Worm (Caenorhabditis elegans) whole organism, L3 larva: Measurements from ENCODE around the gene C18B2.2.
A peak's percentile ranks its signal among the peaks of the same experiment; 100 is the strongest.

ENCODE experiments used
- R02D3.7 ChIP-seq: fragments of 150-350 bp; optimal IDR thresholded peaks from 2 replicates; lab custom pipeline; 2014; ENCODE audit warnings: missing biosample characterization, missing genetic modification characterization
- ZK546.5 ChIP-seq: sonication (generic microtip); optimal IDR thresholded peaks from 2 replicates; lab custom pipeline; 2017; ENCODE audit warnings: missing biosample characterization, missing genetic modification characterization
- aly-2 ChIP-seq: fragments of 150-350 bp; optimal IDR thresholded peaks from 2 replicates; lab custom pipeline; 2014; ENCODE audit warnings: missing biosample characterization, missing genetic modification characterization
- ama-1 ChIP-seq: fragments of 150-350 bp; optimal IDR thresholded peaks from 2 replicates; lab custom pipeline; 2018
- ceh-16 ChIP-seq: sonication (generic microtip); optimal IDR thresholded peaks from 2 replicates; lab custom pipeline; 2017; ENCODE audit warnings: missing biosample characterization, missing genetic modification characterization
- ceh-28 ChIP-seq: fragments of 150-350 bp; optimal IDR thresholded peaks from 2 replicates; lab custom pipeline; 2014; ENCODE audit warnings: missing biosample characterization, missing genetic modification reagents, missing genetic modification characterization
- ceh-82 ChIP-seq: fragments of 150-350 bp; optimal IDR thresholded peaks from 2 replicates; lab custom pipeline; 2014; ENCODE audit warnings: missing biosample characterization, missing genetic modification characterization
- ceh-9 ChIP-seq: sonication (generic microtip); optimal IDR thresholded peaks from 2 replicates; lab custom pipeline; 2018; ENCODE audit warnings: missing biosample characterization, missing genetic modification characterization
- daf-12 ChIP-seq: fragments of 150-350 bp; optimal IDR thresholded peaks from 2 replicates; lab custom pipeline; 2014; ENCODE audit warnings: missing biosample characterization, missing genetic modification reagents, missing genetic modification characterization
- egl-27 ChIP-seq: sonication (generic microtip); optimal IDR thresholded peaks from 4 replicates; lab custom pipeline; 2017; ENCODE audit warnings: missing biosample characterization, missing genetic modification reagents, missing genetic modification characterization
- egl-5 ChIP-seq: fragments of 150-350 bp; optimal IDR thresholded peaks from 2 replicates; lab custom pipeline; 2017; ENCODE audit warnings: missing biosample characterization, missing genetic modification reagents, missing genetic modification characterization, inconsistent platforms
- elt-1 ChIP-seq: fragments of 150-350 bp; optimal IDR thresholded peaks from 2 replicates; lab custom pipeline; 2014; ENCODE audit warnings: missing biosample characterization, missing genetic modification characterization
- elt-2 ChIP-seq: sonication (generic microtip); optimal IDR thresholded peaks from 2 replicates; lab custom pipeline; 2016; ENCODE audit warnings: missing genetic modification reagents, mild to moderate bottlenecking, missing genetic modification characterization, missing compliant biosample characterization
- elt-3 ChIP-seq, 3 experiments: fragments of 150-350 bp in 1 of 3; sonication (generic microtip) in 2 of 3; optimal IDR thresholded peaks; 2 replicates in 2 of 3; 4 replicates in 1 of 3; lab custom pipeline; 2014 to 2017; ENCODE audit warnings: missing biosample characterization in 3 of 3, missing genetic modification characterization in 3 of 3
- eor-1 ChIP-seq, 2 experiments: fragments of 150-350 bp; optimal IDR thresholded peaks; 2 replicates each; lab custom pipeline; 2014 to 2018; ENCODE audit warnings: missing biosample characterization in 2 of 2, missing genetic modification characterization in 2 of 2
- fkh-10 ChIP-seq: sonication (generic microtip); optimal IDR thresholded peaks from 2 replicates; lab custom pipeline; 2017; ENCODE audit warnings: missing biosample characterization, missing genetic modification reagents, missing genetic modification characterization
- fkh-2 ChIP-seq: fragments of 150-350 bp; optimal IDR thresholded peaks from 2 replicates; lab custom pipeline; 2014; ENCODE audit warnings: missing biosample characterization, missing genetic modification reagents, missing genetic modification characterization
- fos-1 ChIP-seq: fragments of 150-350 bp; optimal IDR thresholded peaks from 2 replicates; lab custom pipeline; 2014; ENCODE audit warnings: missing biosample characterization, missing genetic modification characterization
- hmg-11 ChIP-seq: sonication (generic microtip); optimal IDR thresholded peaks from 2 replicates; lab custom pipeline; 2016; ENCODE audit warnings: missing genetic modification characterization, missing compliant biosample characterization
- jun-1 ChIP-seq: fragments of 150-350 bp; optimal IDR thresholded peaks from 2 replicates; lab custom pipeline; 2014; ENCODE audit warnings: missing biosample characterization, missing genetic modification reagents, missing genetic modification characterization
- lin-15B ChIP-seq: fragments of 150-350 bp; optimal IDR thresholded peaks from 2 replicates; lab custom pipeline; 2014; ENCODE audit warnings: missing biosample characterization, missing genetic modification characterization
- lin-39 ChIP-seq: fragments of 150-350 bp; optimal IDR thresholded peaks from 2 replicates; lab custom pipeline; 2018; ENCODE audit warnings: missing biosample characterization, missing genetic modification reagents, missing genetic modification characterization
- lsy-12 ChIP-seq: sonication (generic microtip); optimal IDR thresholded peaks from 2 replicates; lab custom pipeline; 2016; ENCODE audit warnings: mild to moderate bottlenecking, missing genetic modification characterization, missing compliant biosample characterization
- mdl-1 ChIP-seq: fragments of 150-350 bp; optimal IDR thresholded peaks from 2 replicates; lab custom pipeline; 2014; ENCODE audit warnings: missing biosample characterization, missing genetic modification characterization
- mml-1 ChIP-seq: fragments of 150-350 bp; sonication (generic microtip); optimal IDR thresholded peaks from 3 replicates; lab custom pipeline; 2014; ENCODE audit warnings: missing biosample characterization, missing genetic modification characterization
- nfya-1 ChIP-seq: sonication (generic microtip); optimal IDR thresholded peaks from 2 replicates; lab custom pipeline; 2017; ENCODE audit warnings: missing genetic modification characterization, mild to moderate bottlenecking, missing compliant biosample characterization, antibody characterized with exemption, moderate library complexity; ENCODE audit not compliant: insufficient read depth
- nhr-11 ChIP-seq: fragments of 150-350 bp; optimal IDR thresholded peaks from 2 replicates; lab custom pipeline; 2014; ENCODE audit warnings: missing biosample characterization, missing genetic modification characterization
- nhr-12 ChIP-seq: fragments of 150-350 bp; optimal IDR thresholded peaks from 2 replicates; lab custom pipeline; 2014; ENCODE audit warnings: missing biosample characterization, missing genetic modification characterization
- nhr-23 ChIP-seq: fragments of 150-350 bp; optimal IDR thresholded peaks from 2 replicates; lab custom pipeline; 2014; ENCODE audit warnings: missing biosample characterization, missing genetic modification reagents, missing genetic modification characterization
- nhr-237 ChIP-seq: fragments of 150-350 bp; optimal IDR thresholded peaks from 2 replicates; lab custom pipeline; 2014; ENCODE audit warnings: missing biosample characterization, missing genetic modification characterization
- nhr-25 ChIP-seq: sonication (generic microtip); optimal IDR thresholded peaks from 2 replicates; lab custom pipeline; 2017; ENCODE audit warnings: missing biosample characterization, missing genetic modification characterization
- nhr-28 ChIP-seq: fragments of 150-350 bp; optimal IDR thresholded peaks from 2 replicates; lab custom pipeline; 2014; ENCODE audit warnings: missing biosample characterization, missing genetic modification characterization
- nhr-43 ChIP-seq: sonication (generic microtip); optimal IDR thresholded peaks from 2 replicates; lab custom pipeline; 2016; ENCODE audit warnings: mild to moderate bottlenecking, missing genetic modification characterization, missing compliant biosample characterization; ENCODE audit not compliant: poor library complexity, severe bottlenecking
- nhr-67 ChIP-seq: fragments of 150-350 bp; optimal IDR thresholded peaks from 2 replicates; lab custom pipeline; 2014; ENCODE audit warnings: missing biosample characterization, missing genetic modification characterization
- nhr-76 ChIP-seq: fragments of 150-350 bp; sonication (generic microtip); optimal IDR thresholded peaks from 5 replicates; lab custom pipeline; 2014; ENCODE audit warnings: missing biosample characterization, missing genetic modification characterization
- nhr-77 ChIP-seq: fragments of 150-350 bp; optimal IDR thresholded peaks from 2 replicates; lab custom pipeline; 2014; ENCODE audit warnings: missing biosample characterization, missing genetic modification characterization
- pha-4 ChIP-seq: fragments of 150-350 bp; optimal IDR thresholded peaks from 2 replicates; lab custom pipeline; 2014; ENCODE audit warnings: missing biosample characterization, missing genetic modification reagents, missing genetic modification characterization
- pqm-1 ChIP-seq: fragments of 150-350 bp; optimal IDR thresholded peaks from 2 replicates; lab custom pipeline; 2017; ENCODE audit warnings: missing biosample characterization, missing genetic modification characterization, inconsistent platforms
- sea-2 ChIP-seq: fragments of 150-350 bp; sonication (generic microtip); optimal IDR thresholded peaks from 4 replicates; lab custom pipeline; 2014; ENCODE audit warnings: missing biosample characterization, missing genetic modification reagents, missing genetic modification characterization
- skn-1 ChIP-seq: fragments of 150-350 bp; optimal IDR thresholded peaks from 2 replicates; lab custom pipeline; 2014; ENCODE audit warnings: missing biosample characterization, missing genetic modification characterization
- snpc-4 ChIP-seq: fragments of 150-350 bp; optimal IDR thresholded peaks from 2 replicates; lab custom pipeline; 2014; ENCODE audit warnings: missing biosample characterization, missing genetic modification characterization
- tbx-2 ChIP-seq: sonication (generic microtip); optimal IDR thresholded peaks from 2 replicates; lab custom pipeline; 2016; ENCODE audit warnings: mild to moderate bottlenecking, missing genetic modification characterization, missing compliant biosample characterization
- unc-39 ChIP-seq: sonication (generic microtip); optimal IDR thresholded peaks from 4 replicates; lab custom pipeline; 2017; ENCODE audit warnings: missing biosample characterization, missing genetic modification characterization
- unc-62 ChIP-seq: fragments of 150-350 bp; sonication (generic microtip); optimal IDR thresholded peaks from 4 replicates; lab custom pipeline; 2014; ENCODE audit warnings: missing biosample characterization, missing genetic modification reagents, missing genetic modification characterization
- zag-1 ChIP-seq: fragments of 150-350 bp; optimal IDR thresholded peaks from 2 replicates; lab custom pipeline; 2014; ENCODE audit warnings: missing biosample characterization, missing genetic modification characterization
- ztf-11 ChIP-seq: fragments of 150-350 bp; optimal IDR thresholded peaks from 2 replicates; lab custom pipeline; 2014; ENCODE audit warnings: missing biosample characterization, missing genetic modification characterization
- ztf-4 ChIP-seq: fragments of 150-350 bp; optimal IDR thresholded peaks from 2 replicates; lab custom pipeline; 2014; ENCODE audit warnings: missing biosample characterization, missing genetic modification characterization

Gene C18B2.2

ce11 chrX:3650100-3650809 is 27.0 kb downstream of the C18B2.2 start, which contains the start of the genes sax-1 and R11G1.2:
Gene sax-1 (minus strand): TSS chrX:3650150.
Gene R11G1.2 (plus strand): TSS chrX:3650614.
- TF ChIP-seq elt-3 (tag; optimal IDR thresholded peaks at IDR 0.05; lab: Kevin White, UChicago): no peak
- TF ChIP-seq nhr-237: no peak
- peak; percentile 83 for TF ChIP-seq hmg-11 (tag; lab: Kevin White, UChicago)
- TF ChIP-seq elt-1: no peak
- TF ChIP-seq nhr-25 (tag; lab: Kevin White, UChicago): peak; percentile 44
- no peak for TF ChIP-seq eor-1 (tag; optimal IDR thresholded peaks at IDR 0.05; lab: Kevin White, UChicago)
- TF ChIP-seq lin-39 (tag; lab: Kevin White, UChicago): peak; percentile 69
- TF ChIP-seq ztf-11 (tag; lab: Kevin White, UChicago): no peak
- no peak for TF ChIP-seq unc-62 (GFP tag; lab: Kevin White, UChicago)
- no peak for TF ChIP-seq ztf-4 (tag; lab: Kevin White, UChicago)
- TF ChIP-seq nhr-43 (tag; lab: Kevin White, UChicago): no peak
- TF ChIP-seq zag-1 (tag; lab: Kevin White, UChicago): no peak
- no peak for TF ChIP-seq ceh-82 (tag; lab: Kevin White, UChicago)
- no peak for TF ChIP-seq unc-39 (tag; lab: Kevin White, UChicago)
- TF ChIP-seq R02D3.7 (tag; lab: Kevin White, UChicago): no peak
- no peak for TF ChIP-seq fos-1 (tag; lab: Kevin White, UChicago)
- peak; percentile 0 for TF ChIP-seq snpc-4 (tag; lab: Kevin White, UChicago)
- no peak for TF ChIP-seq fkh-2 (tag; lab: Kevin White, UChicago)
- TF ChIP-seq lsy-12: no peak
- no peak for TF ChIP-seq nhr-67 (tag; lab: Kevin White, UChicago)
- TF ChIP-seq jun-1 (tag; lab: Kevin White, UChicago): peak; percentile 41
- TF ChIP-seq tbx-2 (tag; lab: Kevin White, UChicago): no peak
- TF ChIP-seq ceh-9 (tag; lab: Kevin White, UChicago): no peak
- no peak for TF ChIP-seq mml-1 (tag; lab: Kevin White, UChicago)
- peak; percentile 82 for TF ChIP-seq pha-4 (tag; lab: Kevin White, UChicago)
- TF ChIP-seq pqm-1 (tag; lab: Kevin White, UChicago): no peak
- TF ChIP-seq ceh-16 (tag; lab: Kevin White, UChicago): no peak
- TF ChIP-seq egl-5 (tag; lab: Kevin White, UChicago): no peak
- TF ChIP-seq ceh-28: peak; percentile 29
- TF ChIP-seq egl-27: no peak
- peak; percentile 17 for TF ChIP-seq nhr-23 (tag; lab: Kevin White, UChicago)
- TF ChIP-seq nhr-11 (tag; lab: Kevin White, UChicago): no peak
- TF ChIP-seq aly-2 (tag; lab: Kevin White, UChicago): no peak
- TF ChIP-seq ama-1 (lab: Kevin White, UChicago): no peak
- no peak for TF ChIP-seq daf-12 (tag; lab: Kevin White, UChicago)
- TF ChIP-seq nhr-28 (tag; lab: Kevin White, UChicago): no peak
- TF ChIP-seq skn-1 (tag; lab: Kevin White, UChicago): peak; percentile 33
- no peak for TF ChIP-seq ZK546.5 (tag; lab: Kevin White, UChicago)
- peak; percentile 41 for TF ChIP-seq elt-2
- TF ChIP-seq lin-15B: peak; percentile 25
- TF ChIP-seq mdl-1 (tag; lab: Kevin White, UChicago): peak; percentile 64
- no peak for TF ChIP-seq sea-2
- TF ChIP-seq nfya-1: peak; percentile 68
- TF ChIP-seq nhr-12 (tag; lab: Kevin White, UChicago): no peak
- no peak for TF ChIP-seq nhr-77 (tag; lab: Kevin White, UChicago)
- no peak for TF ChIP-seq nhr-76 (tag; lab: Kevin White, UChicago)
- TF ChIP-seq fkh-10: no peak
- TF ChIP-seq, all 47 proteins: peak for 13
